Worm (Caenorhabditis elegans) whole organism, L3 larva: ENCODE measurements around the gene atg-18.

Source experiments
- R02D3.7 ChIP-seq: fragments of 150-350 bp; optimal IDR thresholded peaks from 2 replicates; lab custom pipeline; 2014; ENCODE audit warnings: missing biosample characterization, missing genetic modification characterization
- ama-1 ChIP-seq: fragments of 150-350 bp; optimal IDR thresholded peaks from 2 replicates; lab custom pipeline; 2018
- elt-3 ChIP-seq, 3 experiments: fragments of 150-350 bp in 1 of 3; sonication (generic microtip) in 2 of 3; optimal IDR thresholded peaks; 2 replicates in 2 of 3; 4 replicates in 1 of 3; lab custom pipeline; 2014 to 2017; ENCODE audit warnings: missing biosample characterization in 3 of 3, missing genetic modification characterization in 3 of 3
- mdl-1 ChIP-seq: fragments of 150-350 bp; optimal IDR thresholded peaks from 2 replicates; lab custom pipeline; 2014; ENCODE audit warnings: missing biosample characterization, missing genetic modification characterization
- nhr-28 ChIP-seq: fragments of 150-350 bp; optimal IDR thresholded peaks from 2 replicates; lab custom pipeline; 2014; ENCODE audit warnings: missing biosample characterization, missing genetic modification characterization
- pqm-1 ChIP-seq: fragments of 150-350 bp; optimal IDR thresholded peaks from 2 replicates; lab custom pipeline; 2017; ENCODE audit warnings: missing biosample characterization, missing genetic modification characterization, inconsistent platforms

DNA sequence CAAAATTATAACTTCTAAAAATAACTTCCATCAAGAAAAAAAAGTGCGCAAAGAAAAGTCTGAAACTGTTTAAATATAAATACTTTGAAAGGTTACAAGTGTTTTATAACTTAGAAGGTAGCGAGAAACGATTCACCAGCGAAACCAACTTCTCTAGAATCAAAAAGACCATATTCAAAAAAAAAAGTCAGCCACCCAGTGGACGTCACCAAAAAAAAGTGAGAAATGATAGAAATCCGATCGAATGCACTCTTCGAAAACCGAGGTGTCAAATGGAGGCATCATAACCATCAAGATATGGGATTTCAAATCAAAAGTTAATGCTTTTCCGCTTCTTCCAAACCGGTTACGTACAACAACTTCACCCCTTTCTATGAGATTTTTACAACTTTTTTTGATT is 44.7 kb downstream of the atg-18 start:
- TF ChIP-seq elt-3 (tag; optimal IDR thresholded peaks at IDR 0.05; lab: Kevin White, UChicago), result no peak
- no peak for TF ChIP-seq nhr-28
- TF ChIP-seq ama-1, result no peak
- no peak for TF ChIP-seq R02D3.7 (tag; lab: Kevin White, UChicago)
- no peak for TF ChIP-seq pqm-1
- no peak for TF ChIP-seq mdl-1
